Fruit fly (Drosophila melanogaster): Measurements from ENCODE around the gene CG11714.
A peak's percentile ranks its signal among the peaks of the same experiment; 100 is the strongest.

Gene CG11714

dm6 chr3L:11554338-11554737 lies 31.8 kb upstream of the CG11714 start (continued):
- peak; percentile 74 for TF ChIP-seq stwl (tag; optimal IDR thresholded peaks at IDR 0.05)
- peak; percentile 71 for TF ChIP-seq CG12219 (GFP tag; optimal IDR thresholded peaks at IDR 0.05)
- peak; percentile 48 for TF ChIP-seq CG13624 (GFP tag; optimal IDR thresholded peaks at IDR 0.05)
- no peak for TF ChIP-seq HLH4C (GFP tag; IDR thresholded peaks at IDR 0.05; ENCODE audit: partially characterized antibody)
- TF ChIP-seq CG18619 (GFP tag; optimal IDR thresholded peaks at IDR 0.05) = peak; percentile 72
- TF ChIP-seq Stat92E (GFP tag; optimal IDR thresholded peaks at IDR 0.05) = peak in 1 of 3 experiments; percentile 94
- no peak for TF ChIP-seq CG2129 (GFP tag; IDR thresholded peaks at IDR 0.05; ENCODE audit: partially characterized antibody)
- peak; percentile 4 for TF ChIP-seq CG31365 (tag; optimal IDR thresholded peaks at IDR 0.05)
- TF ChIP-seq wor (GFP tag; IDR thresholded peaks at IDR 0.05) = no peak
- TF ChIP-seq pan (optimal IDR thresholded peaks at IDR 0.05) = no peak
- peak in 1 of 2 experiments; percentile 76 for TF ChIP-seq pan (GFP tag; optimal IDR thresholded peaks at IDR 0.05 in 1 of 2, IDR thresholded peaks at IDR 0.05 in 1 of 2)
- TF ChIP-seq Aef1 (GFP tag; IDR thresholded peaks at IDR 0.05) = peak; percentile 36; the same call in 1 of the 3 replicates
- TF ChIP-seq caup (GFP tag; optimal IDR thresholded peaks at IDR 0.05; ENCODE audit: severe bottlenecking) = peak; percentile 63
- peak; percentile 56; the same call in 1 of the 2 replicates for TF ChIP-seq stc (GFP tag; IDR thresholded peaks at IDR 0.05)
- peak; percentile 62 for TF ChIP-seq CG14014 (GFP tag; IDR thresholded peaks at IDR 0.05)
- peak; percentile 85 for TF ChIP-seq CG1529 (GFP tag; optimal IDR thresholded peaks at IDR 0.05)
- TF ChIP-seq CG9817 (tag; optimal IDR thresholded peaks at IDR 0.05) = no peak
- peak; percentile 83 to 90 for TF ChIP-seq chif (GFP tag; optimal IDR thresholded peaks at IDR 0.05)
- TF ChIP-seq CG12769 (tag; optimal IDR thresholded peaks at IDR 0.05) = peak; percentile 46
- TF ChIP-seq Atf6 (GFP tag; IDR thresholded peaks at IDR 0.05) = peak; percentile 45; the same call in 1 of the 2 replicates
- peak; percentile 86 for TF ChIP-seq CG30403 (GFP tag; optimal IDR thresholded peaks at IDR 0.05)
- no peak for TF ChIP-seq Doc3 (GFP tag; IDR thresholded peaks at IDR 0.05; ENCODE audit: partially characterized antibody)
- TF ChIP-seq Chrac-16 (GFP tag; optimal IDR thresholded peaks at IDR 0.05) = peak; percentile 87
- TF ChIP-seq Rfx (GFP tag; IDR thresholded peaks at IDR 0.05) = peak; percentile 43; the same call in 1 of the 2 replicates
- no peak for TF ChIP-seq CG15073 (GFP tag; optimal IDR thresholded peaks at IDR 0.05)
- no peak for TF ChIP-seq CG8478 (optimal IDR thresholded peaks at IDR 0.05)
- peak; percentile 32 for TF ChIP-seq CG6683 (GFP tag; optimal IDR thresholded peaks at IDR 0.05)
- peak; percentile 25 for TF ChIP-seq HmgZ (tag; optimal IDR thresholded peaks at IDR 0.05)
- TF ChIP-seq dpn (GFP tag; optimal IDR thresholded peaks at IDR 0.05) = peak; percentile 70 to 80
- TF ChIP-seq oc (tag; optimal IDR thresholded peaks at IDR 0.05) = peak; percentile 80
- TF ChIP-seq H15 (GFP tag; IDR thresholded peaks at IDR 0.05) = peak; percentile 79
- TF ChIP-seq Nf-YB (GFP tag; optimal IDR thresholded peaks at IDR 0.05) = peak; percentile 77
- no peak for TF ChIP-seq gcm2 (GFP tag; optimal IDR thresholded peaks at IDR 0.05)
- no peak for TF ChIP-seq nerfin-2 (GFP tag; IDR thresholded peaks at IDR 0.05; ENCODE audit: partially characterized antibody)
- TF ChIP-seq CG7987 (GFP tag; optimal IDR thresholded peaks at IDR 0.05) = peak; percentile 63
- TF ChIP-seq CG15514 (GFP tag; optimal IDR thresholded peaks at IDR 0.05) = peak; percentile 33
- TF ChIP-seq Six4 (GFP tag; optimal IDR thresholded peaks at IDR 0.05) = peak; percentile 83
- no peak for TF ChIP-seq Scr (GFP tag; IDR thresholded peaks at IDR 0.05; ENCODE audit: partially characterized antibody)
- no peak for TF ChIP-seq D (optimal IDR thresholded peaks at IDR 0.05)
- TF ChIP-seq D (GFP tag; optimal IDR thresholded peaks at IDR 0.05) = peak; percentile 89
- TF ChIP-seq CG17802 (tag; optimal IDR thresholded peaks at IDR 0.05) = peak; percentile 65
- peak; percentile 59 for TF ChIP-seq CHES-1-like (GFP tag; optimal IDR thresholded peaks at IDR 0.05)
- TF ChIP-seq CG10147 (GFP tag; optimal IDR thresholded peaks at IDR 0.05) = peak; percentile 60
- TF ChIP-seq CG10321 (GFP tag; IDR thresholded peaks at IDR 0.05) = 0 out of 2 replicates have a peak, but pooled peaks have one; percentile 17
- TF ChIP-seq zfh1 (GFP tag; IDR thresholded peaks at IDR 0.05) = peak; percentile 94
- TF ChIP-seq twi (tag; optimal IDR thresholded peaks at IDR 0.05) = peak; percentile 80
- TF ChIP-seq CG11398 (GFP tag; optimal IDR thresholded peaks at IDR 0.05) = peak; percentile 45
- TF ChIP-seq CG13287 (GFP tag; IDR thresholded peaks at IDR 0.05; ENCODE audit: partially characterized antibody) = no peak
- no peak for TF ChIP-seq CG16813 (GFP tag; IDR thresholded peaks at IDR 0.05; ENCODE audit: partially characterized antibody)
- TF ChIP-seq CG10979 (tag; optimal IDR thresholded peaks at IDR 0.05) = peak; percentile 96
